Fruit fly (Drosophila melanogaster): ENCODE measurements around the gene CG31668.

DNA sequence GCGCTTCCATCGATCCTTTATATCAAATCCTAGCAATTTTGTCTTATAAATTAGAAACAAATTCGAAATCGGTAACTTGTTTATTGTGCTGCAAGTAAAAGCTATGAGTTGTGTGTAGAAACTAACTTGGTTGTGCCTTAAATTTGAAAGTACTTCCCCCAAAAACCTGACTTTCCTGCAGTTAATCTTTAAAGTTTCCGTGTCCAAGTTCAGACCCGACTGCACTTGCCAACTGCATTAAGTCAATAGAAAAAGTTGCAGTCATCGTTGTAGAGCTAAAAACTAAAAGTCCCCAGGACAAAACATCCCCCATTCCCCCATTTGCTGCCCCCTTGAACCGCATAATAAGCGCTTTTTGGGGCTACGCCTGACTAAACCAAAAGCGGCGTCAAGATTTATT, 34.5 kb upstream of the CG31668 start, which contains the start of gene Tengl1:
- TF ChIP-seq sr (GFP tag; IDR thresholded peaks at IDR 0.05) = no peak
- no peak for TF ChIP-seq amos (GFP tag; IDR thresholded peaks at IDR 0.05; ENCODE audit: partially characterized antibody)
- no peak for TF ChIP-seq ato (GFP tag; IDR thresholded peaks at IDR 0.05; ENCODE audit: partially characterized antibody)
- TF ChIP-seq Doc2 (GFP tag; IDR thresholded peaks at IDR 0.05) = no peak
- TF ChIP-seq jing (GFP tag; optimal IDR thresholded peaks at IDR 0.05) = no peak
